Worm (Caenorhabditis elegans): ENCODE measurements around the gene C27D9.1.
A peak's percentile ranks its signal among the peaks of the same experiment; 100 is the strongest.

The C27D9.1 gene

ce11 chrII:4747063-4747462, 6.2 kb upstream of the C27D9.1 start:
- no peak for TF ChIP-seq pha-4 (tag; optimal IDR thresholded peaks at IDR 0.05)
- peak; percentile 56 for TF ChIP-seq nhr-25 (tag; optimal IDR thresholded peaks at IDR 0.05)
- peak; percentile 16 for TF ChIP-seq nhr-43 (tag; optimal IDR thresholded peaks at IDR 0.05; ENCODE audit: poor library complexity, severe bottlenecking)
- peak; percentile 51 for TF ChIP-seq nfya-1 (tag; optimal IDR thresholded peaks at IDR 0.05; ENCODE audit: insufficient read depth)
- no peak for TF ChIP-seq fos-1 (tag; optimal IDR thresholded peaks at IDR 0.05)
- no peak for TF ChIP-seq elt-1 (tag; optimal IDR thresholded peaks at IDR 0.05)
- TF ChIP-seq unc-39 (tag; optimal IDR thresholded peaks at IDR 0.05), result no peak
- TF ChIP-seq ztf-4 (tag; optimal IDR thresholded peaks at IDR 0.05), result no peak
- no peak for TF ChIP-seq nhr-11 (tag; optimal IDR thresholded peaks at IDR 0.05)
- TF ChIP-seq mml-1 (tag; optimal IDR thresholded peaks at IDR 0.05), result peak; percentile 27
- no peak for TF ChIP-seq lin-15B (tag; optimal IDR thresholded peaks at IDR 0.05)
- no peak for TF ChIP-seq nhr-12 (tag; optimal IDR thresholded peaks at IDR 0.05)
- TF ChIP-seq fkh-10 (GFP tag; optimal IDR thresholded peaks at IDR 0.05), result no peak
- no peak for TF ChIP-seq egl-5 (tag; optimal IDR thresholded peaks at IDR 0.05)
- no peak for TF ChIP-seq nhr-28 (tag; optimal IDR thresholded peaks at IDR 0.05)

- TF ChIP-seq egl-5 (tag; optimal IDR thresholded peaks at IDR 0.05) (no peak), nhr-25 (tag; optimal IDR thresholded peaks at IDR 0.05) (peak; percentile 66), ztf-11 (tag; optimal IDR thresholded peaks at IDR 0.05) (no peak), unc-62 (GFP tag; optimal IDR thresholded peaks at IDR 0.05) (no peak), ceh-82 (tag; optimal IDR thresholded peaks at IDR 0.05) (no peak), nfya-1 (tag; optimal IDR thresholded peaks at IDR 0.05; ENCODE audit: insufficient read depth) (no peak), sea-2 (GFP tag; optimal IDR thresholded peaks at IDR 0.05) (no peak), ceh-16 (tag; optimal IDR thresholded peaks at IDR 0.05) (no peak), nhr-28 (tag; optimal IDR thresholded peaks at IDR 0.05) (no peak), fos-1 (tag; optimal IDR thresholded peaks at IDR 0.05) (no peak), snpc-4 (tag; optimal IDR thresholded peaks at IDR 0.05) (no peak), ama-1 (optimal IDR thresholded peaks at IDR 0.05) (peak; percentile 23), ztf-4 (tag; optimal IDR thresholded peaks at IDR 0.05) (no peak), pqm-1 (tag; optimal IDR thresholded peaks at IDR 0.05) (no peak), lin-15B (tag; optimal IDR thresholded peaks at IDR 0.05) (no peak), pha-4 (tag; optimal IDR thresholded peaks at IDR 0.05) (no peak), daf-12 (tag; optimal IDR thresholded peaks at IDR 0.05) (no peak), aly-2 (tag; optimal IDR thresholded peaks at IDR 0.05) (no peak), lsy-12 (tag; optimal IDR thresholded peaks at IDR 0.05) (no peak), nhr-43 (tag; optimal IDR thresholded peaks at IDR 0.05; ENCODE audit: poor library complexity, severe bottlenecking) (peak; percentile 12), lin-39 (tag; optimal IDR thresholded peaks at IDR 0.05) (no peak)
Measured at ce11 chrII:4747697-4748096, 5.5 kb upstream of the C27D9.1 start.

- TF ChIP-seq nhr-25 (tag; optimal IDR thresholded peaks at IDR 0.05) (peak; percentile 68), lsy-12 (tag; optimal IDR thresholded peaks at IDR 0.05) (peak; percentile 54), mml-1 (tag; optimal IDR thresholded peaks at IDR 0.05) (no peak), ztf-4 (tag; optimal IDR thresholded peaks at IDR 0.05) (peak; percentile 6), nhr-43 (tag; optimal IDR thresholded peaks at IDR 0.05; ENCODE audit: poor library complexity, severe bottlenecking) (peak; percentile 57), egl-27 (tag; optimal IDR thresholded peaks at IDR 0.05) (no peak)
Measured at ce11 chrII:4748374-4748773, 4.8 kb upstream of the C27D9.1 start.

ce11 chrII:4749581-4749980, 3.6 kb upstream of the C27D9.1 start, which contains the start of gene F41C3.2:
TSS of gene F41C3.2 (plus strand) at chrII:4749968.
- TF ChIP-seq nhr-25 (tag; optimal IDR thresholded peaks at IDR 0.05) (peak; percentile 46), elt-3 (tag; optimal IDR thresholded peaks at IDR 0.05) (peak in 1 of 3 experiments; percentile 2), nhr-67 (tag; optimal IDR thresholded peaks at IDR 0.05) (no peak), unc-62 (GFP tag; optimal IDR thresholded peaks at IDR 0.05) (no peak)

ce11 chrII:4752257-4752728, 920 bp upstream of the C27D9.1 start, which contains the start of gene F41C3.1:
TSS of gene F41C3.1 (plus strand) at chrII:4752307.
- no peak for TF ChIP-seq nhr-12 (tag; optimal IDR thresholded peaks at IDR 0.05)
- TF ChIP-seq fos-1 (tag; optimal IDR thresholded peaks at IDR 0.05), result no peak
- TF ChIP-seq pha-4 (tag; optimal IDR thresholded peaks at IDR 0.05), result no peak
- no peak for TF ChIP-seq ceh-28 (tag; optimal IDR thresholded peaks at IDR 0.05)
- TF ChIP-seq ama-1 (optimal IDR thresholded peaks at IDR 0.05), result no peak
- TF ChIP-seq fkh-2 (tag; optimal IDR thresholded peaks at IDR 0.05), result no peak
- no peak for TF ChIP-seq snpc-4 (tag; optimal IDR thresholded peaks at IDR 0.05)
- TF ChIP-seq ztf-4 (tag; optimal IDR thresholded peaks at IDR 0.05), result no peak
- TF ChIP-seq nhr-28 (tag; optimal IDR thresholded peaks at IDR 0.05), result no peak
- no peak for TF ChIP-seq egl-27 (tag; optimal IDR thresholded peaks at IDR 0.05)
- no peak for TF ChIP-seq nhr-43 (tag; optimal IDR thresholded peaks at IDR 0.05; ENCODE audit: poor library complexity, severe bottlenecking)
- TF ChIP-seq ztf-11 (tag; optimal IDR thresholded peaks at IDR 0.05), result no peak
